Fruit fly (Drosophila melanogaster) whole organism, embryonic: Measurements from ENCODE around the gene fz4.
A peak's percentile ranks its signal among the peaks of the same experiment; 100 is the strongest.

Experiments used
- Bgb ChIP-seq: fragments of 200-800 bp; sonication (Bioruptor generic); IDR thresholded peaks from 2 replicates; pipeline ENCODE4 v1.3.6; 2022; ENCODE audit warnings: missing biosample characterization, missing genetic modification characterization; ENCODE audit not compliant: partially characterized antibody
- CG10565 ChIP-seq: fragments of 200-800 bp; sonication (Bioruptor generic); optimal IDR thresholded peaks from 3 replicates; lab custom pipeline; 2016; ENCODE audit warnings: missing biosample characterization, mild to moderate bottlenecking, missing genetic modification characterization
- CG11723 ChIP-seq: fragments of 200-800 bp; sonication (Bioruptor generic); optimal IDR thresholded peaks from 2 replicates; lab custom pipeline; 2017; ENCODE audit warnings: missing biosample characterization, mild to moderate bottlenecking, missing genetic modification characterization
- CG12236 ChIP-seq: fragments of 200-800 bp; sonication (Bioruptor generic); optimal IDR thresholded peaks from 2 replicates; lab custom pipeline; 2016; ENCODE audit warnings: missing biosample characterization, missing genetic modification characterization
- CG13296 ChIP-seq: fragments of 200-800 bp; sonication (Bioruptor generic); optimal IDR thresholded peaks from 3 replicates; lab custom pipeline; 2018; ENCODE audit warnings: missing biosample characterization, mild to moderate bottlenecking, missing genetic modification characterization
- CG15696 ChIP-seq: fragments of 200-800 bp; sonication (Bioruptor generic); optimal IDR thresholded peaks from 2 replicates; lab custom pipeline; 2019; ENCODE audit warnings: missing biosample characterization, mild to moderate bottlenecking, missing genetic modification characterization, moderate library complexity
- CG31441 ChIP-seq: fragments of 200-800 bp; sonication (Bioruptor generic); IDR thresholded peaks from 2 replicates; pipeline ENCODE4 v1.3.6; 2022; ENCODE audit warnings: missing biosample characterization, missing genetic modification characterization
- CG3407 ChIP-seq: fragments of 200-800 bp; sonication (Bioruptor generic); optimal IDR thresholded peaks from 2 replicates; lab custom pipeline; 2018; ENCODE audit warnings: missing biosample characterization, mild to moderate bottlenecking, missing genetic modification characterization
- CG4282 ChIP-seq: fragments of 200-800 bp; sonication (Bioruptor generic); optimal IDR thresholded peaks from 2 replicates; lab custom pipeline; 2016; ENCODE audit warnings: missing biosample characterization, missing genetic modification characterization
- CG4424 ChIP-seq: fragments of 200-800 bp; sonication (Bioruptor generic); optimal IDR thresholded peaks from 3 replicates; lab custom pipeline; 2016; ENCODE audit warnings: missing biosample characterization, missing genetic modification characterization
- CG5245 ChIP-seq: fragments of 200-800 bp; sonication (Bioruptor generic); optimal IDR thresholded peaks from 3 replicates; lab custom pipeline; 2016; ENCODE audit warnings: missing biosample characterization, missing genetic modification characterization
- CG6854 ChIP-seq: fragments of 200-800 bp; sonication (Bioruptor generic); optimal IDR thresholded peaks from 3 replicates; lab custom pipeline; 2017; ENCODE audit warnings: missing biosample characterization, mild to moderate bottlenecking, missing genetic modification characterization
- CG7271 ChIP-seq: fragments of 200-800 bp; sonication (Bioruptor generic); optimal IDR thresholded peaks from 2 replicates; lab custom pipeline; 2018; ENCODE audit warnings: missing biosample characterization, mild to moderate bottlenecking, missing genetic modification characterization, moderate library complexity
- CG7839 ChIP-seq: fragments of 200-800 bp; sonication (Bioruptor generic); optimal IDR thresholded peaks from 3 replicates; lab custom pipeline; 2018; ENCODE audit warnings: missing biosample characterization, mild to moderate bottlenecking, missing genetic modification characterization, moderate library complexity
- CG8765 ChIP-seq: fragments of 200-800 bp; sonication (Bioruptor generic); IDR thresholded peaks from 2 replicates; pipeline ENCODE4 v1.3.6; 2022; ENCODE audit warnings: missing biosample characterization, missing genetic modification characterization
- D ChIP-seq, 2 experiments: fragments of 200-800 bp in 1 of 2; fragments of >200 bp in 1 of 2; sonication (Bioruptor generic) in 1 of 2; optimal IDR thresholded peaks; 2 replicates in 1 of 2; 3 replicates in 1 of 2; lab custom pipeline; 2017; ENCODE audit warnings: mild to moderate bottlenecking in 1 of 2, missing biosample characterization in 1 of 2, missing genetic modification characterization in 1 of 2, missing genetic modification reagents in 1 of 2
- Dbx ChIP-seq: fragments of 200-800 bp; sonication (Bioruptor generic); IDR thresholded peaks from 3 replicates; pipeline ENCODE4 v1.3.6; 2022; ENCODE audit warnings: missing biosample characterization, missing genetic modification characterization
- Dfd ChIP-seq, 2 experiments: fragments of >200 bp; optimal IDR thresholded peaks; 2 replicates each; lab custom pipeline; 2017; ENCODE audit warnings: missing biosample characterization in 2 of 2, missing genetic modification characterization in 2 of 2
- Elba2 ChIP-seq: fragments of 200-800 bp; sonication (Bioruptor generic); optimal IDR thresholded peaks from 3 replicates; lab custom pipeline; 2016; ENCODE audit warnings: missing biosample characterization, missing genetic modification characterization
- Gug ChIP-seq: fragments of 200-800 bp; sonication (Bioruptor generic); IDR thresholded peaks from 4 replicates; pipeline ENCODE4 v1.3.6; 2022; ENCODE audit warnings: missing biosample characterization, missing genetic modification characterization
- Hr51 ChIP-seq, 2 experiments: fragments of 200-800 bp; sonication (Bioruptor generic); optimal IDR thresholded peaks; 2 replicates in 1 of 2; 3 replicates in 1 of 2; lab custom pipeline; 2016 to 2018; ENCODE audit warnings: missing biosample characterization in 2 of 2, missing genetic modification characterization in 2 of 2, mild to moderate bottlenecking in 1 of 2, moderate library complexity in 1 of 2
- Nf-YC ChIP-seq: fragments of 200-800 bp; optimal IDR thresholded peaks from 3 replicates; lab custom pipeline; 2019; ENCODE audit warnings: missing biosample characterization, mild to moderate bottlenecking, missing genetic modification characterization, moderate library complexity
- Rfx ChIP-seq: fragments of 200-800 bp; sonication (Bioruptor generic); IDR thresholded peaks from 2 replicates; pipeline ENCODE4 v1.3.6; 2022; ENCODE audit warnings: missing biosample characterization, missing genetic modification characterization
- Rx ChIP-seq: fragments of 200-800 bp; sonication (Bioruptor generic); IDR thresholded peaks from 2 replicates; pipeline ENCODE4 v1.3.6; 2022; ENCODE audit warnings: missing biosample characterization, missing genetic modification characterization
- Six4 ChIP-seq: fragments of 200-800 bp; sonication (Bioruptor generic); optimal IDR thresholded peaks from 2 replicates; lab custom pipeline; 2016; ENCODE audit warnings: missing biosample characterization, missing genetic modification characterization
- Usf ChIP-seq: fragments of 200-800 bp; sonication (Bioruptor generic); optimal IDR thresholded peaks from 2 replicates; lab custom pipeline; 2017; ENCODE audit warnings: missing genotype, missing biosample characterization, missing genetic modification characterization
- bab2 ChIP-seq: fragments of 200-800 bp; sonication (Bioruptor generic); optimal IDR thresholded peaks from 2 replicates; lab custom pipeline; 2016; ENCODE audit warnings: missing biosample characterization, missing genetic modification characterization
- chinmo ChIP-seq: fragments of 200-800 bp; sonication (Bioruptor generic); IDR thresholded peaks from 4 replicates; pipeline ENCODE4 v1.3.6; 2022; ENCODE audit warnings: missing biosample characterization, missing genetic modification characterization; ENCODE audit not compliant: partially characterized antibody
- croc ChIP-seq: fragments of 200-800 bp; sonication (Bioruptor generic); conservative IDR thresholded peaks from 3 replicates; pipeline ENCODE4 v1.3.6; 2022; ENCODE audit warnings: missing biosample characterization, missing genetic modification characterization
- dati ChIP-seq: fragments of 200-800 bp; sonication (Bioruptor generic); IDR thresholded peaks from 2 replicates; pipeline ENCODE4 v1.3.6; 2022; ENCODE audit warnings: missing biosample characterization, missing genetic modification characterization
- dmrt99B ChIP-seq: fragments of 200-800 bp; sonication (Bioruptor generic); optimal IDR thresholded peaks from 2 replicates; lab custom pipeline; 2018; ENCODE audit warnings: missing biosample characterization, mild to moderate bottlenecking, missing genetic modification characterization, moderate library complexity
- fd3F ChIP-seq: fragments of 200-800 bp; sonication (Bioruptor generic); optimal IDR thresholded peaks from 2 replicates; lab custom pipeline; 2018; ENCODE audit warnings: missing biosample characterization, mild to moderate bottlenecking, missing genetic modification characterization, moderate library complexity
- fu2 ChIP-seq: fragments of 200-800 bp; sonication (Bioruptor generic); optimal IDR thresholded peaks from 2 replicates; lab custom pipeline; 2016; ENCODE audit warnings: missing biosample characterization, missing genetic modification characterization
- ind ChIP-seq: fragments of 200-800 bp; sonication (Bioruptor generic); optimal IDR thresholded peaks from 3 replicates; lab custom pipeline; 2016; ENCODE audit warnings: missing biosample characterization, missing genetic modification characterization
- luna ChIP-seq: fragments of 200-800 bp; sonication (Bioruptor generic); optimal IDR thresholded peaks from 2 replicates; lab custom pipeline; 2016; ENCODE audit warnings: missing biosample characterization, missing genetic modification characterization
- maf-S ChIP-seq: fragments of 200-800 bp; sonication (Bioruptor generic); optimal IDR thresholded peaks from 2 replicates; lab custom pipeline; 2016; ENCODE audit warnings: missing biosample characterization, missing genetic modification characterization
- nerfin-1 ChIP-seq: fragments of 200-800 bp; sonication (Bioruptor generic); optimal IDR thresholded peaks from 3 replicates; lab custom pipeline; 2019; ENCODE audit warnings: missing biosample characterization, mild to moderate bottlenecking, missing genetic modification characterization, moderate library complexity
- nmo ChIP-seq: fragments of 200-800 bp; sonication (Bioruptor generic); optimal IDR thresholded peaks from 2 replicates; lab custom pipeline; 2018; ENCODE audit warnings: missing biosample characterization, mild to moderate bottlenecking, missing genetic modification characterization, moderate library complexity
- p53 ChIP-seq: fragments of 200-800 bp; sonication (Bioruptor generic); optimal IDR thresholded peaks from 2 replicates; lab custom pipeline; 2016; ENCODE audit warnings: missing biosample characterization, missing genetic modification characterization
- pan ChIP-seq, 4 experiments: fragments of >200 bp in 3 of 4; fragments of 200-800 bp in 1 of 4; sonication (Bioruptor generic) in 1 of 4; optimal IDR thresholded peaks in 3 of 4; IDR thresholded peaks in 1 of 4; 2 replicates each; pipeline versions ENCODE4 v1.3.6 to Lab custom; 2017 to 2022; ENCODE audit warnings: missing biosample characterization in 2 of 4, missing genetic modification characterization in 2 of 4, mixed read lengths in 1 of 4
- pho ChIP-seq: fragments of 200-800 bp; sonication (Bioruptor generic); optimal IDR thresholded peaks from 2 replicates; lab custom pipeline; 2016; ENCODE audit warnings: missing biosample characterization, missing genetic modification characterization
- pum ChIP-seq: fragments of 200-800 bp; sonication (Bioruptor generic); optimal IDR thresholded peaks from 2 replicates; lab custom pipeline; 2016; ENCODE audit warnings: missing biosample characterization, missing genetic modification characterization
- rib ChIP-seq: fragments of 200-800 bp; sonication (Bioruptor generic); IDR thresholded peaks from 2 replicates; pipeline ENCODE4 v1.3.6; 2022; ENCODE audit warnings: missing biosample characterization, missing genetic modification characterization
- ro ChIP-seq: fragments of 200-800 bp; sonication (Bioruptor generic); IDR thresholded peaks from 2 replicates; pipeline ENCODE4 v1.3.6; 2022; ENCODE audit warnings: missing biosample characterization, missing genetic modification characterization
- row ChIP-seq: fragments of 200-800 bp; sonication (Bioruptor generic); IDR thresholded peaks from 3 replicates; pipeline ENCODE4 v1.3.6; 2022; ENCODE audit warnings: missing biosample characterization, missing genetic modification characterization
- sisA ChIP-seq: fragments of 200-800 bp; sonication (Bioruptor generic); IDR thresholded peaks from 2 replicates; pipeline ENCODE4 v1.3.6; 2022; ENCODE audit warnings: missing biosample characterization, missing genetic modification characterization
- slbo ChIP-seq: fragments of 200-800 bp; sonication (Bioruptor generic); IDR thresholded peaks from 2 replicates; pipeline ENCODE4 v1.3.6; 2022; ENCODE audit warnings: missing biosample characterization, missing genetic modification characterization
- slou ChIP-seq: fragments of 200-800 bp; sonication (Bioruptor generic); optimal IDR thresholded peaks from 3 replicates; lab custom pipeline; 2016; ENCODE audit warnings: missing biosample characterization, missing genetic modification characterization
- trem ChIP-seq: fragments of 200-800 bp; optimal IDR thresholded peaks from 3 replicates; lab custom pipeline; 2019; ENCODE audit warnings: missing biosample characterization, mild to moderate bottlenecking, missing genetic modification characterization, moderate library complexity
- zen ChIP-seq: fragments of 200-800 bp; sonication (Bioruptor generic); optimal IDR thresholded peaks from 3 replicates; lab custom pipeline; 2018; ENCODE audit warnings: missing biosample characterization, mild to moderate bottlenecking, missing genetic modification characterization, moderate library complexity

The fz4 gene

dm6 chrX:7102013-7102520 is 8.1 kb downstream of the fz4 start, which contains the start of gene CG4615 (continued):
- TF ChIP-seq CG10565 (GFP tag; lab: Kevin White, UChicago) (no peak), trem (tag; lab: Kevin White, UChicago) (no peak), row (GFP tag; lab: Robert Waterston, UW) (peak; percentile 52), maf-S (GFP tag; lab: Kevin White, UChicago) (no peak), slbo (peak; percentile 75), D (optimal IDR thresholded peaks at IDR 0.05; lab: Kevin White, UChicago) (no peak), D (GFP tag; optimal IDR thresholded peaks at IDR 0.05; lab: Kevin White, UChicago) (no peak), CG12236 (GFP tag; lab: Kevin White, UChicago) (no peak), fu2 (no peak), Bgb (GFP tag; lab: Robert Waterston, UW) (peak; percentile 95), sisA (GFP tag; lab: Robert Waterston, UW) (no peak), CG7839 (tag; lab: Kevin White, UChicago) (no peak), Nf-YC (tag; lab: Kevin White, UChicago) (no peak), ro (GFP tag; lab: Robert Waterston, UW) (no peak), pum (GFP tag; lab: Kevin White, UChicago) (no peak), dmrt99B (tag; lab: Kevin White, UChicago) (no peak), CG3407 (GFP tag; lab: Kevin White, UChicago) (no peak), Six4 (GFP tag; lab: Kevin White, UChicago) (no peak), bab2 (GFP tag; lab: Kevin White, UChicago) (no peak), Gug (GFP tag; lab: Robert Waterston, UW) (peak; percentile 74), Rfx (GFP tag; lab: Robert Waterston, UW) (peak; percentile 74), Usf (GFP tag; lab: Kevin White, UChicago) (no peak), rib (no peak), pan (optimal IDR thresholded peaks at IDR 0.05; lab: Kevin White, UChicago) (no peak), pan (GFP tag; optimal IDR thresholded peaks at IDR 0.05 in 1 of 2, IDR thresholded peaks at IDR 0.05 in 1 of 2) (peak in 1 of 2 experiments; percentile 18), pho (GFP tag; lab: Kevin White, UChicago) (no peak), Elba2 (GFP tag; lab: Kevin White, UChicago) (no peak), Hr51 (GFP tag; optimal IDR thresholded peaks at IDR 0.05; lab: Kevin White, UChicago) (no peak), CG31441 (GFP tag; lab: Robert Waterston, UW) (no peak), Dfd (GFP tag; optimal IDR thresholded peaks at IDR 0.05; lab: Kevin White, UChicago) (no peak), nerfin-1 (no peak), slou (GFP tag; lab: Kevin White, UChicago) (no peak), CG5245 (GFP tag; lab: Kevin White, UChicago) (no peak), CG4282 (GFP tag; lab: Kevin White, UChicago) (no peak), Rx (no peak), CG11723 (GFP tag; lab: Kevin White, UChicago) (no peak), CG7271 (tag; lab: Kevin White, UChicago) (no peak), CG6854 (GFP tag; lab: Kevin White, UChicago) (no peak), CG15696 (no peak), Dbx (peak; percentile 7; the same call in 1 of the 3 replicates), dati (GFP tag; lab: Robert Waterston, UW) (no peak), nmo (GFP tag; lab: Kevin White, UChicago) (no peak), luna (GFP tag; lab: Kevin White, UChicago) (no peak), fd3F (no peak), ind (no peak), zen (tag; lab: Kevin White, UChicago) (no peak), chinmo (GFP tag; lab: Robert Waterston, UW) (peak; percentile 69; the same call in 3 of the 4 replicates), CG13296 (GFP tag; lab: Kevin White, UChicago) (no peak), croc (GFP tag; lab: Robert Waterston, UW) (no peak), p53 (GFP tag; lab: Kevin White, UChicago) (no peak), CG8765 (GFP tag; lab: Robert Waterston, UW) (no peak), CG4424 (no peak)
